Fruit fly (Drosophila melanogaster) whole organism, wandering third instar larva: Measurements from ENCODE around the gene CG43095.

Experiments used
- Sp1 ChIP-seq: fragments of 200-800 bp; sonication (Bioruptor generic); optimal IDR thresholded peaks from 3 replicates; lab custom pipeline; 2019; ENCODE audit warnings: missing biosample characterization, mild to moderate bottlenecking, missing genetic modification characterization, moderate library complexity
- woc ChIP-seq: sonication (Bioruptor generic); optimal IDR thresholded peaks from 2 replicates; lab custom pipeline; 2016; ENCODE audit warnings: missing biosample characterization, mild to moderate bottlenecking, missing genetic modification characterization

DNA sequence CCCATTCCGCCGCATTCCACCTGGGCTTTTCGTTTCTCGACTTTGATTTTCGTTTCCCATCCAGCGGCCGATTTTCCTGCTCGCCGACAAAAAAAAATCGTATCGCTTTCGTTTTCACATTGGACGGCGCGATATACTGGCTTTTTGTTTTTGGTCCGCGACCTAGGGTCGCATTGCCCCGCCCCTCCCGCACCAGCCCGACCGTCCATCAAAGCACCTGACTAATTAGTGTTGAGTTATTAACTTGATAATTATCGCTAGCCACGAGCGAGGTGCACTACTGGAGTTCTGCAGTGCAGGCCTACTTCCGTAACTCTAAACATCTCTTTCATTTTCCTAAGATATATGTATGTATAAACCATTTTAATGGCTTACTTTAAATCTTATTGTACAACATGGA is 19.9 kb downstream of the CG43095 start:
- no peak for TF ChIP-seq woc (GFP tag; lab: Kevin White, UChicago)
- TF ChIP-seq Sp1 (GFP tag; lab: Kevin White, UChicago): no peak
